Worm (Caenorhabditis elegans): ENCODE data around the gene inft-2.

Gene inft-2

DNA sequence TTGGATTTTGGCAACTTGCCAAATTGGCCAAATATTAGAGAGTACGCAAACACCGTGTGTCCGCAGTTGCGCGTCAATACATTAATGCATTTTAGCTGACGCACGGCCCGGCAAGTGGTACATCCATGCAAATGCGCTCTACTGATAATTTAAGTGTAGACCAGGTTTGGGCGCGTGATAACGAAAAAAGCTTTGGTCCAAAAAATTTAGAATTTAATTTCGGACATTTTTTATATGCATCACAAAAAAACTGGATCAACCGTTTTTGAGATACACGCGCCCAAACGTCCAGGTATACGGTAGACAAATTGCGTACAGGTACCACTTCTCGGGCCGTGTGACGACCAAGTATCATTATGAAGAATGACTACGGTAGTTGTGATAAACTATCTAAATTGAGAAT is 34.2 kb upstream of the inft-2 start, which contains the start of gene R186.8:
Gene R186.8 (minus strand): TSS at position 58 of the 403 bp plus-strand sequence.
- 0 out of 2 replicates have a peak, but pooled peaks have one; percentile 28 for TF ChIP-seq tbx-37 (GFP tag; conservative IDR thresholded peaks at IDR 0.05)
- TF ChIP-seq F13C5.2 (tag; optimal IDR thresholded peaks at IDR 0.05) = peak; percentile 13

DNA sequence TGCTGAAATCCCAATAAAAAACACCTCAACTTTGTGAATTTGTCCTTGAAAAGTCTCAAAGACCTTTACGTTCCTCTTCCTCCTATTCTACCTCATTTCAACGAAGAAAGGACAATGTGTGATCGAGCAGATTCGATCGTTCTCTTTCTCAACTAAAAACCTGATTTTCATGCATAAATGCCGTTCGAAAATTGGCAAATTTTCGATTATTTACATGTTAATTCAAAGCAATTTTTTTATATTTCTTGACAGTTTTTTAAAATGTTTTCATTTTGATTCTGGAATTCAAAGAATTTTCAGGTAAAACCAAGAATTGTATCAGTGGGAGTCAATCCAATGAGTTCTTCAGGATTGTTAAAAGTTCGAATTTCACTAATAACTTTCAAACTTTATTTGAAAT is 33.6 kb upstream of the inft-2 start, which contains the start of gene lin-46:
Gene lin-46 (plus strand): TSS at position 301 of the 400 bp plus-strand sequence.
- TF ChIP-seq tra-4 (tag; optimal IDR thresholded peaks at IDR 0.05) = no peak
- no peak for TF ChIP-seq tbx-37 (GFP tag; conservative IDR thresholded peaks at IDR 0.05)
- no peak for TF ChIP-seq aly-1 (tag; optimal IDR thresholded peaks at IDR 0.05)
- TF ChIP-seq tbx-11 (GFP tag; IDR thresholded peaks at IDR 0.05) = no peak
- no peak for TF ChIP-seq ceh-36 (tag; optimal IDR thresholded peaks at IDR 0.05)
- no peak for TF ChIP-seq ceh-13 (GFP tag; optimal IDR thresholded peaks at IDR 0.05)
- no peak for TF ChIP-seq B0310.2 (tag; optimal IDR thresholded peaks at IDR 0.05)
- TF ChIP-seq hmbx-1 (tag; optimal IDR thresholded peaks at IDR 0.05) = no peak
- no peak for TF ChIP-seq hmg-4 (GFP tag; optimal IDR thresholded peaks at IDR 0.05)
- no peak for TF ChIP-seq hnd-1 (tag; optimal IDR thresholded peaks at IDR 0.05)
- no peak for TF ChIP-seq ets-7 (tag; optimal IDR thresholded peaks at IDR 0.05)
- no peak for TF ChIP-seq pes-1 (GFP tag; IDR thresholded peaks at IDR 0.05)
- no peak for TF ChIP-seq sea-1 (GFP tag; conservative IDR thresholded peaks at IDR 0.05)
- TF ChIP-seq flt-1 (GFP tag; IDR thresholded peaks at IDR 0.05) = no peak
- no peak for TF ChIP-seq F13C5.2 (tag; optimal IDR thresholded peaks at IDR 0.05)
- TF ChIP-seq ama-1 (optimal IDR thresholded peaks at IDR 0.05) = no peak
- TF ChIP-seq scrt-1 (GFP tag; IDR thresholded peaks at IDR 0.05) = no peak

DNA sequence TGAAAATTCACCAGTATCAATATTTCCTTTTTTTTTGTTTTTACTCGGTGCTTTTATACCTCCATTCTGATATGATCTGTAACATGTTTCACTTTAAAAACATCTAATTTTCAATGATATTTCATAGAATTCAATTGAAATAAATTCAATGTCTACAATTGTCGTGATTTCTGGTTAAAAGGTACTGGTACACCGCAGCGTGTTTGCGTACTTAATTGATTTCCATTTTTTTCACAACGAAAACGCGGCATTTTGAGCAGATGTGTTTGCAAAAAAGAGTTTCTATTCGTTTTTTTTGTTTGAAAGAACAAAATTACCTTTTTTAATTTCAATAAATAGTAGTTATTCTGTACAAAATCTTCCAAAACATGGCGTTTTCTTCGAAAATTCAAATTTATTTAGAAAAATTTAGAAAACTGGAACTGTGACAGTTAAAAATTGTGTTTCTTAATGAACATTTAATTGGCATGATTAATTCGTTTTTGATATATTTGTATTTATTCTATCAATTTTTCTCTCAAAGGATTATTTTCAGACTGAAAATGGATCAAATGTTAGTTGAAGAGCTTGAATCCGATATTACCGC is 31.4 kb upstream of the inft-2 start, which contains the start of gene pnn-1:
Gene pnn-1 (plus strand): TSS at position 536 of the 586 bp plus-strand sequence.
- no peak for TF ChIP-seq tbx-37 (GFP tag; conservative IDR thresholded peaks at IDR 0.05)
- TF ChIP-seq ceh-13 (GFP tag; optimal IDR thresholded peaks at IDR 0.05) = no peak
- no peak for TF ChIP-seq tbx-11 (GFP tag; IDR thresholded peaks at IDR 0.05)
- no peak for TF ChIP-seq sea-1 (GFP tag; conservative IDR thresholded peaks at IDR 0.05)
- no peak for TF ChIP-seq hnd-1 (tag; optimal IDR thresholded peaks at IDR 0.05)
- TF ChIP-seq tra-4 (tag; optimal IDR thresholded peaks at IDR 0.05) = no peak
- TF ChIP-seq F13C5.2 (tag; optimal IDR thresholded peaks at IDR 0.05) = no peak
- no peak for TF ChIP-seq ceh-36 (tag; optimal IDR thresholded peaks at IDR 0.05)
- no peak for TF ChIP-seq ets-7 (tag; optimal IDR thresholded peaks at IDR 0.05)
- TF ChIP-seq hmg-4 (GFP tag; optimal IDR thresholded peaks at IDR 0.05) = no peak

DNA sequence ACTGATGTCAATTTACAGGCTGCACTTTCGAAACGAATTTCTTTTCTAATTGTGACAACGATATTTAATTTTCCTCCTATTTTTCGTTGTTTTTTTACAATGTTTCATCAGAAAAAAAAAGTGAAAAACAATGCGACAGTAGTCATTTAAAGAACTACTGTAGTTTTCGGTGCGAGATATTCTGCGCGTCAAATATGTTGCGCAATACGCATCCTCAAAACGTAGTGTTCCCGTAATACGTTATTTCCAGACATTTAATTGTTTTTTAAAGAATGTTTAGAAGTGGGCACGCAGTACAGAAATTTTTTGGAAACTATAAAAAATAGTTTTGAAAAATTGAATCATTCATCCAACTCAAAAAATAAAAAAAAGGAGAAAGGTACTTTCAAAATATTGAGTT is 28.1 kb upstream of the inft-2 start:
- TF ChIP-seq ceh-36 (tag; optimal IDR thresholded peaks at IDR 0.05) (no peak), ets-7 (tag; optimal IDR thresholded peaks at IDR 0.05) (no peak), pes-1 (GFP tag; IDR thresholded peaks at IDR 0.05) (no peak), aly-1 (tag; optimal IDR thresholded peaks at IDR 0.05) (no peak), tbx-11 (GFP tag; IDR thresholded peaks at IDR 0.05) (no peak), scrt-1 (GFP tag; IDR thresholded peaks at IDR 0.05) (no peak), tra-4 (tag; optimal IDR thresholded peaks at IDR 0.05) (no peak), tbx-37 (GFP tag; conservative IDR thresholded peaks at IDR 0.05) (no peak), B0310.2 (tag; optimal IDR thresholded peaks at IDR 0.05) (no peak), flt-1 (GFP tag; IDR thresholded peaks at IDR 0.05) (no peak)

DNA sequence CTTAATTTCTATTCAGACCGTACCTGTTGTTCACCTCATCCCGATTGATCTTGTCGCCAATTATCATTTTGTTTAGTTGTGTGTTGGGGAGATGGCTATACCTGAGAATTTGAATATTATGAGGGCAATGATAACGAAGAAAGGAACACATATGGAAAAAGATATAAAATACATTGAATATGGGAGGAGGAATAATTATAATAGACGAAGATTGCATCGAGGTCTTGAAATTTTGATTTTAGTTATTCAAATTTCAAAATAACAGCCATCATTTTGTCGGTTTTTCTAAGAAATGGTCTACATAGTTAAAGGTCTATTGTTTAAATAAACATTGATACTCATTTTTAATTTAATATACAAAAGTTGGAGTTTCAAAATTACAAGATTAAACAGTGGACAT is 15.1 kb upstream of the inft-2 start, which contains the start of gene shw-3:
Gene shw-3 (minus strand): TSS at position 101 of the 400 bp plus-strand sequence.
- TF ChIP-seq hnd-1 (tag; optimal IDR thresholded peaks at IDR 0.05) (no peak), pes-1 (GFP tag; IDR thresholded peaks at IDR 0.05) (no peak), tbx-11 (GFP tag; IDR thresholded peaks at IDR 0.05) (no peak), scrt-1 (GFP tag; IDR thresholded peaks at IDR 0.05) (no peak), tbx-37 (GFP tag; conservative IDR thresholded peaks at IDR 0.05) (no peak), F13C5.2 (tag; optimal IDR thresholded peaks at IDR 0.05) (no peak)

DNA sequence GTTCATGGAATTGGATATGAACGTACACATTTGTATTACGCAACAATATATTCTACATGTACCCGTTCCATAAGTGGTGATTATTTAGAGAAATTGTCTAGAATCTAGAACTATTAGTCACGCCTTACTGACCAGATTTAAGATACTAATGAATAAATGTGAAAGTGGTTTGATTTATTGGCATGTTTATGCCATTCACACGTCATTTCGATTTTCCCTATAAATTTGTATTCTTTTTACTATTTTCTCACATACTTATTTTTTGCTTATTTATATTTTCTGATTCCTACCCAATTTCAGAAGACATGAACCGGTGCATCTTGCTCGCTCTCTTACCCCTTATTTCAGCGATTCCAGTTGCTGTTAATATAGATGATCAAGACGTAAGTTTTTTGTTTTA is 13.9 kb upstream of the inft-2 start, which contains the start of gene F15B9.8:
Gene F15B9.8 (plus strand): TSS at position 301 of the 400 bp plus-strand sequence.
- TF ChIP-seq ama-1 (optimal IDR thresholded peaks at IDR 0.05) (no peak), flt-1 (GFP tag; IDR thresholded peaks at IDR 0.05) (no peak), pes-1 (GFP tag; IDR thresholded peaks at IDR 0.05) (no peak), ceh-13 (GFP tag; optimal IDR thresholded peaks at IDR 0.05) (no peak), sea-1 (GFP tag; conservative IDR thresholded peaks at IDR 0.05) (no peak), ets-7 (tag; optimal IDR thresholded peaks at IDR 0.05) (no peak), B0310.2 (tag; optimal IDR thresholded peaks at IDR 0.05) (no peak), aly-1 (tag; optimal IDR thresholded peaks at IDR 0.05) (no peak), F13C5.2 (tag; optimal IDR thresholded peaks at IDR 0.05) (no peak), hmbx-1 (tag; optimal IDR thresholded peaks at IDR 0.05) (no peak), hnd-1 (tag; optimal IDR thresholded peaks at IDR 0.05) (no peak)

DNA sequence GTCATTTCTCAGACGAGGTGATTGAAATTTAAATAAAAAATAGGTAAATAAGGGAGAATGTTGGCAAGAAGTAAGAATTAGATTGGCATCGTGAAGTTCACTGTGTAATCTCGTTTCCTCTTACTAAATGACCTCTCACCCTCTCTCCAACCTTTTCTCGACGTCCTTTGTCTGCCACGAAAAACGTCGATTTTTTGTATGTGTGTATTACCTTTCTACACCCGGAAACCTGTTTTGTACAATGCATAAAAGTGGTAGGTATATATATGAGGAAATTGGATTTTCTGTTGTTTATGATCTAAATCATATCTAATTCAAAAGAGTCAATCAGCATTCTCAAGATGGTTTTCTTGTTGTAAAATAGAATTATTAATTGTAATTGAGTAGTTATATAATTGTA is 9.2 kb upstream of the inft-2 start, which contains the start of the genes F15B9.11 and dsl-7:
Gene F15B9.11 (minus strand): TSS at position 5 of the 400 bp plus-strand sequence.
Gene dsl-7 (plus strand): TSS at position 260 of the 400 bp plus-strand sequence.
- TF ChIP-seq hnd-1 (tag; optimal IDR thresholded peaks at IDR 0.05) (no peak), ceh-36 (tag; optimal IDR thresholded peaks at IDR 0.05) (no peak), tbx-11 (GFP tag; IDR thresholded peaks at IDR 0.05) (no peak), ceh-13 (GFP tag; optimal IDR thresholded peaks at IDR 0.05) (no peak), scrt-1 (GFP tag; IDR thresholded peaks at IDR 0.05) (no peak), hmg-4 (GFP tag; optimal IDR thresholded peaks at IDR 0.05) (no peak), flt-1 (GFP tag; IDR thresholded peaks at IDR 0.05) (no peak), tra-4 (tag; optimal IDR thresholded peaks at IDR 0.05) (no peak)

DNA sequence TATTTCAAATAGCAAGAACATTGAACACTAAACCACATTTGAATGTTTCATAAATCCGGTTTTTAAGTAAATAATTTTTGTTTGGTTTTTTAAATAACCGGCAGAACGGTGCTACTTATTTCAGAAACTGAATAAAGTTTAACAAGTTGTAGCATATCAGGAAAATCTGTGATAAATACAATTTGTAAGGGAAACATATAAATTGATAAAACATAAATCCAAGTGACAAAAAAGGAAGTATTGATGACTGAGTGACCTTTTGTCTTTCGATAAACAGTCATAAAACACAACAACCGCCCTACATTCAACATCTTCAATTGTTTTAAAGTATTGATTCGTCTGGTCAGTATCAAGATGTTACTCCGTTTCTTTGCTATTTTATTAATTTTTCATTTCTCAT is 6.8 kb upstream of the inft-2 start, which contains the start of gene far-5:
Gene far-5 (plus strand): TSS at position 301 of the 400 bp plus-strand sequence.
- TF ChIP-seq hmbx-1 (tag; optimal IDR thresholded peaks at IDR 0.05) (no peak), sea-1 (GFP tag; conservative IDR thresholded peaks at IDR 0.05) (no peak), flt-1 (GFP tag; IDR thresholded peaks at IDR 0.05) (no peak), ceh-13 (GFP tag; optimal IDR thresholded peaks at IDR 0.05) (no peak), scrt-1 (GFP tag; IDR thresholded peaks at IDR 0.05) (no peak), tbx-37 (GFP tag; conservative IDR thresholded peaks at IDR 0.05) (no peak), hnd-1 (tag; optimal IDR thresholded peaks at IDR 0.05) (no peak), tbx-11 (GFP tag; IDR thresholded peaks at IDR 0.05) (no peak), tra-4 (tag; optimal IDR thresholded peaks at IDR 0.05) (no peak), ama-1 (optimal IDR thresholded peaks at IDR 0.05) (no peak), aly-1 (tag; optimal IDR thresholded peaks at IDR 0.05) (no peak), ets-7 (tag; optimal IDR thresholded peaks at IDR 0.05) (no peak), ceh-36 (tag; optimal IDR thresholded peaks at IDR 0.05) (no peak), hmg-4 (GFP tag; optimal IDR thresholded peaks at IDR 0.05) (no peak), B0310.2 (tag; optimal IDR thresholded peaks at IDR 0.05) (no peak), pes-1 (GFP tag; IDR thresholded peaks at IDR 0.05) (no peak), F13C5.2 (tag; optimal IDR thresholded peaks at IDR 0.05) (no peak)

Measured in whole organism, early embryonic.